Worm (Caenorhabditis elegans): ENCODE data around the gene oac-54.

The oac-54 gene

ce11 chrII:9120329-9120728 lies 37.6 kb upstream of the oac-54 start:
- TF ChIP-seq ztf-23 (GFP tag; IDR thresholded peaks at IDR 0.05) (no peak), T22C8.4 (GFP tag; IDR thresholded peaks at IDR 0.05) (no peak), ref-1 (GFP tag; conservative IDR thresholded peaks at IDR 0.05) (no peak), ztf-29 (GFP tag; IDR thresholded peaks at IDR 0.05) (no peak), med-1 (GFP tag; optimal IDR thresholded peaks at IDR 0.05; ENCODE audit: insufficient read depth) (no peak), tab-1 (GFP tag; IDR thresholded peaks at IDR 0.05) (no peak), flt-1 (GFP tag; IDR thresholded peaks at IDR 0.05) (no peak), klf-2 (GFP tag; conservative IDR thresholded peaks at IDR 0.05) (no peak), cog-1 (tag; optimal IDR thresholded peaks at IDR 0.05) (no peak)

ce11 chrII:9120813-9121554 lies 36.9 kb upstream of the oac-54 start:
- TF ChIP-seq cog-1 (tag; optimal IDR thresholded peaks at IDR 0.05) (no peak), tab-1 (GFP tag; IDR thresholded peaks at IDR 0.05) (no peak)

ce11 chrII:9124353-9124752 lies 33.6 kb upstream of the oac-54 start:
- no peak for TF ChIP-seq klf-2 (GFP tag; conservative IDR thresholded peaks at IDR 0.05)
- TF ChIP-seq ref-1 (GFP tag; conservative IDR thresholded peaks at IDR 0.05), result no peak
- no peak for TF ChIP-seq cog-1 (tag; optimal IDR thresholded peaks at IDR 0.05)
- TF ChIP-seq tab-1 (GFP tag; IDR thresholded peaks at IDR 0.05), result no peak
- TF ChIP-seq med-1 (GFP tag; optimal IDR thresholded peaks at IDR 0.05; ENCODE audit: insufficient read depth), result no peak
- no peak for TF ChIP-seq ztf-29 (GFP tag; IDR thresholded peaks at IDR 0.05)
- no peak for TF ChIP-seq ztf-23 (GFP tag; IDR thresholded peaks at IDR 0.05)

ce11 chrII:9125007-9125406 lies 32.9 kb upstream of the oac-54 start:
- TF ChIP-seq ref-1 (GFP tag; conservative IDR thresholded peaks at IDR 0.05), result no peak
- TF ChIP-seq ztf-23 (GFP tag; IDR thresholded peaks at IDR 0.05), result no peak
- no peak for TF ChIP-seq flt-1 (GFP tag; IDR thresholded peaks at IDR 0.05)
- TF ChIP-seq cog-1 (tag; optimal IDR thresholded peaks at IDR 0.05), result no peak
- TF ChIP-seq med-1 (GFP tag; optimal IDR thresholded peaks at IDR 0.05; ENCODE audit: insufficient read depth), result no peak
- no peak for TF ChIP-seq klf-2 (GFP tag; conservative IDR thresholded peaks at IDR 0.05)
- TF ChIP-seq ztf-29 (GFP tag; IDR thresholded peaks at IDR 0.05), result no peak
- TF ChIP-seq tab-1 (GFP tag; IDR thresholded peaks at IDR 0.05), result no peak
- TF ChIP-seq T22C8.4 (GFP tag; IDR thresholded peaks at IDR 0.05), result no peak

ce11 chrII:9126965-9127364 lies 30.9 kb upstream of the oac-54 start:
- TF ChIP-seq klf-2 (GFP tag; conservative IDR thresholded peaks at IDR 0.05) (no peak), ztf-23 (GFP tag; IDR thresholded peaks at IDR 0.05) (no peak), tab-1 (GFP tag; IDR thresholded peaks at IDR 0.05) (no peak), ref-1 (GFP tag; conservative IDR thresholded peaks at IDR 0.05) (no peak), cog-1 (tag; optimal IDR thresholded peaks at IDR 0.05) (no peak)

ce11 chrII:9127379-9127778 lies 30.5 kb upstream of the oac-54 start:
- no peak for TF ChIP-seq flt-1 (GFP tag; IDR thresholded peaks at IDR 0.05)
- no peak for TF ChIP-seq ztf-29 (GFP tag; IDR thresholded peaks at IDR 0.05)
- no peak for TF ChIP-seq T22C8.4 (GFP tag; IDR thresholded peaks at IDR 0.05)
- TF ChIP-seq cog-1 (tag; optimal IDR thresholded peaks at IDR 0.05), result no peak
- TF ChIP-seq klf-2 (GFP tag; conservative IDR thresholded peaks at IDR 0.05), result no peak
- TF ChIP-seq ref-1 (GFP tag; conservative IDR thresholded peaks at IDR 0.05), result no peak
- TF ChIP-seq ztf-23 (GFP tag; IDR thresholded peaks at IDR 0.05), result no peak
- TF ChIP-seq tab-1 (GFP tag; IDR thresholded peaks at IDR 0.05), result no peak
- TF ChIP-seq med-1 (GFP tag; optimal IDR thresholded peaks at IDR 0.05; ENCODE audit: insufficient read depth), result no peak

ce11 chrII:9128132-9128531 lies 29.8 kb upstream of the oac-54 start:
- TF ChIP-seq tab-1 (GFP tag; IDR thresholded peaks at IDR 0.05) (no peak), cog-1 (tag; optimal IDR thresholded peaks at IDR 0.05) (no peak), ztf-23 (GFP tag; IDR thresholded peaks at IDR 0.05) (no peak), ztf-29 (GFP tag; IDR thresholded peaks at IDR 0.05) (no peak), ref-1 (GFP tag; conservative IDR thresholded peaks at IDR 0.05) (no peak), med-1 (GFP tag; optimal IDR thresholded peaks at IDR 0.05; ENCODE audit: insufficient read depth) (no peak), flt-1 (GFP tag; IDR thresholded peaks at IDR 0.05) (no peak), T22C8.4 (GFP tag; IDR thresholded peaks at IDR 0.05) (no peak), klf-2 (GFP tag; conservative IDR thresholded peaks at IDR 0.05) (no peak)

- TF ChIP-seq cog-1 (tag; optimal IDR thresholded peaks at IDR 0.05), result no peak
Measured at ce11 chrII:9130339-9130738, 27.6 kb upstream of the oac-54 start.

- TF ChIP-seq klf-2 (GFP tag; conservative IDR thresholded peaks at IDR 0.05) (no peak), med-1 (GFP tag; optimal IDR thresholded peaks at IDR 0.05; ENCODE audit: insufficient read depth) (no peak), ztf-29 (GFP tag; IDR thresholded peaks at IDR 0.05) (no peak)
Measured at ce11 chrII:9131363-9131762, 26.5 kb upstream of the oac-54 start, which contains the start of gene C16D2.1. TSS of gene C16D2.1 (plus strand) at chrII:9131663.

- no peak for TF ChIP-seq med-1 (GFP tag; optimal IDR thresholded peaks at IDR 0.05; ENCODE audit: insufficient read depth)
- TF ChIP-seq klf-2 (GFP tag; conservative IDR thresholded peaks at IDR 0.05), result no peak
- no peak for TF ChIP-seq ref-1 (GFP tag; conservative IDR thresholded peaks at IDR 0.05)
- TF ChIP-seq tab-1 (GFP tag; IDR thresholded peaks at IDR 0.05), result no peak
- TF ChIP-seq flt-1 (GFP tag; IDR thresholded peaks at IDR 0.05), result no peak
- no peak for TF ChIP-seq ztf-23 (GFP tag; IDR thresholded peaks at IDR 0.05)
- no peak for TF ChIP-seq ztf-29 (GFP tag; IDR thresholded peaks at IDR 0.05)
Measured at ce11 chrII:9132338-9132737, 25.6 kb upstream of the oac-54 start.

- TF ChIP-seq klf-2 (GFP tag; conservative IDR thresholded peaks at IDR 0.05) (no peak), tab-1 (GFP tag; IDR thresholded peaks at IDR 0.05) (no peak)
Measured at ce11 chrII:9135878-9136277, 22.0 kb upstream of the oac-54 start, which contains the start of gene nlp-78. TSS of gene nlp-78 (plus strand) at chrII:9136178.

Data from whole organism, midembryonic.